Fruit fly (Drosophila melanogaster): ENCODE measurements around the gene CG17104.

DNA sequence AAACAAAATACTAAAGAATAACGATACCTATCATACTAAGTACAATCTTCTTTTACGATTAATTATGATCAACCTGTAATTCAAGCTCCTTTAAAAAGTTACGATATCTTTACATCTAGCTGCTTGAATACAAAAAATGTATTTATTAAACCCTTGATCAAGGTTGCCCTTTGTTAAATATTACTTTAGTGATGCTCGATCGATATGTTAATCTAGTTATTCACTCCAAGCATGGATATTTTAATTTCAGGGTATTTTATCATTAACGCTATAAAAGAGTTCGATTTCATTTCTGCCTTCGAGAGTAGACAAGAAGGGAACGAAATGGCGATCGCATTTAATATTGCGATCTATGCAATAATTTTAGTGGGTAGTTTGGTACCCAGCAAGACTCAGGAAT, 33.3 kb upstream of the CG17104 start, which contains the start of gene CG18284:
- TF ChIP-seq psq (GFP tag; optimal IDR thresholded peaks at IDR 0.05) (no peak), tai (GFP tag; optimal IDR thresholded peaks at IDR 0.05) (no peak), dsf (GFP tag; optimal IDR thresholded peaks at IDR 0.05; ENCODE audit: borderline replicate concordance) (no peak), Myc (optimal IDR thresholded peaks at IDR 0.05) (no peak), Hr78 (GFP tag; optimal IDR thresholded peaks at IDR 0.05) (no peak), pan (optimal IDR thresholded peaks at IDR 0.05) (no peak), Dif (GFP tag; optimal IDR thresholded peaks at IDR 0.05; ENCODE audit: partially characterized antibody) (no peak)
